Fruit fly (Drosophila melanogaster) whole organism, embryonic: ENCODE measurements around the gene Mgat3.
A peak's percentile ranks its signal among the peaks of the same experiment; 100 is the strongest.

Experiments
- Abd-B ChIP-seq: fragments of 200-800 bp; sonication (Bioruptor generic); optimal IDR thresholded peaks from 2 replicates; lab custom pipeline; 2018; ENCODE audit warnings: missing biosample characterization, mild to moderate bottlenecking, missing genetic modification characterization, moderate library complexity
- Antp ChIP-seq: fragments of 200-800 bp; sonication (Bioruptor generic); optimal IDR thresholded peaks from 3 replicates; lab custom pipeline; 2016; ENCODE audit warnings: missing biosample characterization, missing genetic modification characterization
- CG10267 ChIP-seq: fragments of 200-800 bp; sonication (Bioruptor generic); optimal IDR thresholded peaks from 2 replicates; lab custom pipeline; 2018; ENCODE audit warnings: missing biosample characterization, mild to moderate bottlenecking, missing genetic modification characterization, moderate library complexity
- CG10543 ChIP-seq: fragments of 200-800 bp; sonication (Bioruptor generic); optimal IDR thresholded peaks from 3 replicates; lab custom pipeline; 2017; ENCODE audit warnings: missing biosample characterization, mild to moderate bottlenecking, missing genetic modification characterization, moderate library complexity
- CG11085 ChIP-seq: fragments of 200-800 bp; sonication (Bioruptor generic); IDR thresholded peaks from 2 replicates; pipeline ENCODE4 v1.3.6; 2022; ENCODE audit warnings: missing biosample characterization, missing genetic modification characterization
- CG12219 ChIP-seq: fragments of 200-800 bp; sonication (Bioruptor generic); optimal IDR thresholded peaks from 3 replicates; lab custom pipeline; 2018; ENCODE audit warnings: missing biosample characterization, mild to moderate bottlenecking, missing genetic modification characterization
- CG12391 ChIP-seq: fragments of 200-800 bp; sonication (Bioruptor generic); optimal IDR thresholded peaks from 3 replicates; lab custom pipeline; 2018; ENCODE audit warnings: missing biosample characterization, mild to moderate bottlenecking, missing genetic modification characterization, moderate library complexity
- CG16813 ChIP-seq: fragments of 200-800 bp; sonication (Bioruptor generic); IDR thresholded peaks from 3 replicates; pipeline ENCODE4 v1.3.6; 2022; ENCODE audit warnings: missing biosample characterization, missing genetic modification characterization; ENCODE audit not compliant: partially characterized antibody
- CG16815 ChIP-seq: fragments of 200-800 bp; sonication (Bioruptor generic); optimal IDR thresholded peaks from 3 replicates; lab custom pipeline; 2017; ENCODE audit warnings: missing biosample characterization, mild to moderate bottlenecking, missing genetic modification characterization
- CG17568 ChIP-seq: fragments of 200-800 bp; sonication (Bioruptor generic); optimal IDR thresholded peaks from 2 replicates; lab custom pipeline; 2018; ENCODE audit warnings: missing biosample characterization, mild to moderate bottlenecking, missing genetic modification characterization, moderate library complexity
- CG18476 ChIP-seq: fragments of 200-800 bp; sonication (Bioruptor generic); optimal IDR thresholded peaks from 2 replicates; lab custom pipeline; 2016; ENCODE audit warnings: missing biosample characterization, mild to moderate bottlenecking, missing genetic modification characterization
- CG2199 ChIP-seq: fragments of 200-800 bp; sonication (Bioruptor generic); IDR thresholded peaks from 3 replicates; pipeline ENCODE4 v1.3.6; 2022; ENCODE audit warnings: missing biosample characterization, missing genetic modification characterization
- CG2202 ChIP-seq: fragments of 200-800 bp; sonication (Bioruptor generic); optimal IDR thresholded peaks from 2 replicates; lab custom pipeline; 2018; ENCODE audit warnings: missing biosample characterization, mild to moderate bottlenecking, missing genetic modification characterization
- CG31441 ChIP-seq: fragments of 200-800 bp; sonication (Bioruptor generic); IDR thresholded peaks from 2 replicates; pipeline ENCODE4 v1.3.6; 2022; ENCODE audit warnings: missing biosample characterization, missing genetic modification characterization
- CG3847 ChIP-seq: fragments of 200-800 bp; sonication (Bioruptor generic); IDR thresholded peaks from 2 replicates; pipeline ENCODE4 v1.3.6; 2022; ENCODE audit warnings: missing biosample characterization, missing genetic modification characterization
- CG5180 ChIP-seq: fragments of 200-800 bp; sonication (Bioruptor generic); optimal IDR thresholded peaks from 3 replicates; lab custom pipeline; 2017; ENCODE audit warnings: missing biosample characterization, missing genetic modification characterization, mild to moderate bottlenecking, moderate library complexity, missing genetic modification reagents
- CG7372 ChIP-seq: fragments of 200-800 bp; sonication (Bioruptor generic); IDR thresholded peaks from 2 replicates; pipeline ENCODE4 v1.3.6; 2022; ENCODE audit warnings: missing biosample characterization, missing genetic modification characterization
- CG8478 ChIP-seq: fragments of >200 bp; optimal IDR thresholded peaks from 2 replicates; lab custom pipeline; 2018
- CG8765 ChIP-seq: fragments of 200-800 bp; sonication (Bioruptor generic); IDR thresholded peaks from 2 replicates; pipeline ENCODE4 v1.3.6; 2022; ENCODE audit warnings: missing biosample characterization, missing genetic modification characterization
- CG9817 ChIP-seq: fragments of 200-800 bp; sonication (Bioruptor generic); optimal IDR thresholded peaks from 2 replicates; lab custom pipeline; 2018; ENCODE audit warnings: missing biosample characterization, mild to moderate bottlenecking, missing genetic modification characterization, moderate library complexity
- CoRest ChIP-seq: fragments of 200-800 bp; sonication (Bioruptor generic); optimal IDR thresholded peaks from 3 replicates; lab custom pipeline; 2018; ENCODE audit warnings: missing biosample characterization, mild to moderate bottlenecking, missing genetic modification characterization, moderate library complexity
- D19A ChIP-seq: fragments of 200-800 bp; optimal IDR thresholded peaks from 3 replicates; lab custom pipeline; 2019; ENCODE audit warnings: missing biosample characterization, mild to moderate bottlenecking, missing genetic modification characterization, moderate library complexity
- Hr3 ChIP-seq: fragments of 200-800 bp; sonication (Bioruptor generic); optimal IDR thresholded peaks from 3 replicates; lab custom pipeline; 2016; ENCODE audit warnings: missing biosample characterization, missing genetic modification characterization
- Jarid2 ChIP-seq: fragments of 200-800 bp; sonication (Bioruptor generic); optimal IDR thresholded peaks from 3 replicates; lab custom pipeline; 2017; ENCODE audit warnings: mild to moderate bottlenecking, missing biosample characterization, missing genetic modification reagents, missing genetic modification characterization
- Lim3 ChIP-seq: fragments of 200-800 bp; sonication (Bioruptor generic); IDR thresholded peaks from 2 replicates; pipeline ENCODE4 v1.3.6; 2022; ENCODE audit warnings: missing biosample characterization, missing genetic modification characterization
- MBD-R2 ChIP-seq: fragments of 200-800 bp; sonication (Bioruptor generic); IDR thresholded peaks from 2 replicates; pipeline ENCODE4 v1.3.6; 2022; ENCODE audit warnings: missing biosample characterization, missing genetic modification characterization
- MTF-1 ChIP-seq: fragments of 200-800 bp; sonication (Bioruptor generic); optimal IDR thresholded peaks from 2 replicates; lab custom pipeline; 2018; ENCODE audit warnings: missing biosample characterization, mild to moderate bottlenecking, missing genetic modification characterization, borderline replicate concordance
- Meics ChIP-seq: fragments of 200-800 bp; sonication (Bioruptor generic); optimal IDR thresholded peaks from 2 replicates; lab custom pipeline; 2017; ENCODE audit warnings: missing biosample characterization, mild to moderate bottlenecking, missing genetic modification characterization
- NFAT ChIP-seq: fragments of 200-800 bp; sonication (Bioruptor generic); IDR thresholded peaks from 2 replicates; pipeline ENCODE4 v1.3.6; 2022; ENCODE audit warnings: missing biosample characterization, missing genetic modification characterization
- Oli ChIP-seq: fragments of 200-800 bp; sonication (Bioruptor generic); optimal IDR thresholded peaks from 2 replicates; lab custom pipeline; 2018; ENCODE audit warnings: missing biosample characterization, mild to moderate bottlenecking, missing genetic modification characterization, moderate library complexity
- Sox102F ChIP-seq: fragments of 200-800 bp; sonication (Bioruptor generic); optimal IDR thresholded peaks from 2 replicates; lab custom pipeline; 2018; ENCODE audit warnings: missing biosample characterization, mild to moderate bottlenecking, missing genetic modification characterization, moderate library complexity
- Tbp ChIP-seq: fragments of >200 bp; optimal IDR thresholded peaks from 2 replicates; lab custom pipeline; 2018; ENCODE audit warnings: missing biosample characterization, missing genetic modification characterization
- ab ChIP-seq: fragments of 200-800 bp; sonication (Bioruptor generic); optimal IDR thresholded peaks from 2 replicates; lab custom pipeline; 2016; ENCODE audit warnings: missing biosample characterization, missing genetic modification characterization
- bowl ChIP-seq: fragments of 200-800 bp; sonication (Bioruptor generic); IDR thresholded peaks from 2 replicates; pipeline ENCODE4 v1.3.6; 2022; ENCODE audit warnings: missing biosample characterization, missing genetic modification characterization
- crol ChIP-seq: fragments of 200-800 bp; sonication (Bioruptor generic); IDR thresholded peaks from 2 replicates; pipeline ENCODE4 v1.3.6; 2022; ENCODE audit warnings: missing biosample characterization, missing genetic modification characterization
- dysf ChIP-seq: fragments of 200-800 bp; sonication (Bioruptor generic); IDR thresholded peaks from 3 replicates; pipeline ENCODE4 v1.3.6; 2022; ENCODE audit warnings: missing biosample characterization, missing genetic modification characterization
- ewg ChIP-seq: fragments of 200-800 bp; sonication (Bioruptor generic); optimal IDR thresholded peaks from 3 replicates; lab custom pipeline; 2017; ENCODE audit warnings: mild to moderate bottlenecking, missing biosample characterization, missing genetic modification reagents, missing genetic modification characterization
- gcm2 ChIP-seq: fragments of 200-800 bp; sonication (Bioruptor generic); optimal IDR thresholded peaks from 2 replicates; lab custom pipeline; 2016; ENCODE audit warnings: missing biosample characterization, missing genetic modification characterization
- gem ChIP-seq: fragments of 200-800 bp; sonication (Bioruptor generic); optimal IDR thresholded peaks from 2 replicates; lab custom pipeline; 2019; ENCODE audit warnings: missing biosample characterization, mild to moderate bottlenecking, missing genetic modification characterization, moderate library complexity
- luna ChIP-seq: fragments of 200-800 bp; sonication (Bioruptor generic); optimal IDR thresholded peaks from 2 replicates; lab custom pipeline; 2016; ENCODE audit warnings: missing biosample characterization, missing genetic modification characterization
- nau ChIP-seq: fragments of 200-800 bp; sonication (Bioruptor generic); optimal IDR thresholded peaks from 3 replicates; lab custom pipeline; 2017; ENCODE audit warnings: missing biosample characterization, mild to moderate bottlenecking, missing genetic modification characterization, missing genetic modification reagents
- pb ChIP-seq: fragments of 200-800 bp; sonication (Bioruptor generic); optimal IDR thresholded peaks from 3 replicates; lab custom pipeline; 2016; ENCODE audit warnings: missing biosample characterization, missing genetic modification characterization
- row ChIP-seq: fragments of 200-800 bp; sonication (Bioruptor generic); IDR thresholded peaks from 3 replicates; pipeline ENCODE4 v1.3.6; 2022; ENCODE audit warnings: missing biosample characterization, missing genetic modification characterization
- sim ChIP-seq: fragments of 200-800 bp; sonication (Bioruptor generic); IDR thresholded peaks from 2 replicates; pipeline ENCODE4 v1.3.6; 2022; ENCODE audit warnings: missing biosample characterization, missing genetic modification characterization
- sqz ChIP-seq: fragments of 200-800 bp; sonication (Bioruptor generic); optimal IDR thresholded peaks from 3 replicates; lab custom pipeline; 2018; ENCODE audit warnings: missing biosample characterization, mild to moderate bottlenecking, missing genetic modification characterization
- sr ChIP-seq: fragments of 200-800 bp; sonication (Bioruptor generic); IDR thresholded peaks from 3 replicates; pipeline ENCODE4 v1.3.6; 2022; ENCODE audit warnings: missing biosample characterization, missing genetic modification characterization
- trh ChIP-seq: fragments of 200-800 bp; sonication (Bioruptor generic); optimal IDR thresholded peaks from 2 replicates; lab custom pipeline; 2016; ENCODE audit warnings: missing biosample characterization, missing genetic modification characterization
- unc-4 ChIP-seq: fragments of 200-800 bp; sonication (Bioruptor generic); IDR thresholded peaks from 2 replicates; pipeline ENCODE4 v1.3.6; 2022; ENCODE audit warnings: missing biosample characterization, missing genetic modification characterization; ENCODE audit not compliant: partially characterized antibody
- wor ChIP-seq: fragments of 200-800 bp; sonication (Bioruptor generic); IDR thresholded peaks from 2 replicates; pipeline ENCODE4 v1.3.6; 2022; ENCODE audit warnings: missing biosample characterization, missing genetic modification characterization

The Mgat3 gene

DNA sequence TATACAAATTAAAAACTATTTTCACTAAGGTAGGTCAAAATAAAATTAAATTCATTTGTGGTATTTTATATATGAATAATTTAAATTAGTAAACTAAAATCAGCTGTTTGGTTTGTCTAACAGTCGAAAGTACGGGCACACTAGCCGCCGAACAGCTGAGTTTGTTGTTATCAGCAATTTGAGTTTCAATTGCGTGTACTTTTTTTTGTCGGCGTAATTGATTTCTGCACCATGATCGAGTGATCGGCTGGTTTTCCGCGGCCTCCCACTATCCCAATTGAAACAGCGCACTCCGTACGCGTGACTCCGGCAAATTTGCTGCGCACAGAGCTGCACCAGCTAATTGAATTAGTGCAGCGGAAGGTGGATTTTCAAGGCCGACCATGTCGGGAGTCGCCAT is 3.3 kb downstream of the Mgat3 start, which contains the start of gene Alg7 (continued):
- TF ChIP-seq CG10267 (tag; lab: Kevin White, UChicago) (peak; percentile 50), unc-4 (0 out of 2 replicates have a peak, but pooled peaks have one; percentile 15), MBD-R2 (GFP tag; lab: Robert Waterston, UW) (peak; percentile 82)

DNA sequence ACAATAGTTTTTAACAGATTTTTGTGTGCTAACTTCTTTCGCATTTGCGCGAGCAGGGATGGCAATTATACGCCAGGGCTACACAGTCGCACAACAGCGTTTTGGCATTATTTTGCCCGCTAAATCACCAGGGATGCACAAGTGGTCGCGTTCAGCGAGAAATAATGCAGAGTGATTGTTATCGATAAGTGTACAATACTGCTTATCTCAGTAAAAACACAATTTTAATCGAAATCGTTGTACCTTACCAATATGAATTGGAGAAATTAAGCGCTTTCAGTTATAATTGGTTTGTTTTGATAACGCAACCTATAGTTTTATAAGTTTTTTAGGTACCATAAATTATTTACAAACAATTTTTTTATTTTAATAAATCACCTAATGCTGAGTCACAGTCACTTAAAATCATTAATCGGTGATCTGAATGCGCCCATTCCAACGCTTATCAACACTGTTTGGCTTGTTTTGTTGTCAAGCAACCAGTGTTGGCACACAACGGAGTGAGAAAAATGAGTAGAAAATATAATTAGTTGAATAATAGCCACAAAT is 5.6 kb downstream of the Mgat3 start, which contains the start of the genes Sfmbt and CG5439:
TSS of gene Sfmbt (minus strand) at position 85 of the 549 bp plus-strand sequence.
TSS of gene CG5439 (plus strand) at position 450 of the 549 bp plus-strand sequence.
- TF ChIP-seq crol (GFP tag; lab: Robert Waterston, UW) (no peak), CG17568 (no peak), trh (GFP tag; lab: Kevin White, UChicago) (peak; percentile 64), Meics (GFP tag; lab: Kevin White, UChicago) (peak; percentile 69), CG10543 (GFP tag; lab: Kevin White, UChicago) (no peak), Jarid2 (GFP tag; lab: Kevin White, UChicago) (no peak), CG7372 (GFP tag; lab: Robert Waterston, UW) (peak; percentile 46; the same call in 1 of the 2 replicates), sim (GFP tag; lab: Robert Waterston, UW) (no peak), Tbp (GFP tag; lab: Kevin White, UChicago) (no peak), CG5180 (GFP tag; lab: Kevin White, UChicago) (no peak), CG12219 (GFP tag; lab: Kevin White, UChicago) (no peak), pb (GFP tag; lab: Kevin White, UChicago) (peak; percentile 60), CG3847 (GFP tag; lab: Robert Waterston, UW) (peak; percentile 81), CoRest (tag; lab: Kevin White, UChicago) (peak; percentile 70), NFAT (peak; percentile 73), sqz (no peak), Antp (GFP tag; lab: Kevin White, UChicago) (peak; percentile 86), CG8765 (GFP tag; lab: Robert Waterston, UW) (0 out of 2 replicates have a peak, but pooled peaks have one; percentile 33), gcm2 (GFP tag; lab: Kevin White, UChicago) (no peak), Lim3 (GFP tag; lab: Robert Waterston, UW) (no peak), bowl (GFP tag; lab: Robert Waterston, UW) (no peak), Hr3 (GFP tag; lab: Kevin White, UChicago) (peak; percentile 89), CG2202 (tag; lab: Kevin White, UChicago) (peak; percentile 23), CG11085 (GFP tag; lab: Robert Waterston, UW) (peak; percentile 72), Sox102F (GFP tag; lab: Kevin White, UChicago) (no peak), ewg (GFP tag; lab: Kevin White, UChicago) (peak; percentile 90), dysf (GFP tag; lab: Robert Waterston, UW) (peak; percentile 74), row (GFP tag; lab: Robert Waterston, UW) (peak; percentile 94), CG2199 (no peak), CG8478 (no peak), CG18476 (peak; percentile 76), gem (tag; lab: Kevin White, UChicago) (no peak), D19A (no peak), sr (GFP tag; lab: Robert Waterston, UW) (no peak), luna (GFP tag; lab: Kevin White, UChicago) (peak; percentile 60), MTF-1 (GFP tag; lab: Kevin White, UChicago) (no peak), ab (peak; percentile 54), CG12391 (tag; lab: Kevin White, UChicago) (peak; percentile 84), Oli (tag; lab: Kevin White, UChicago) (no peak), CG9817 (peak; percentile 80), CG16813 (GFP tag; lab: Robert Waterston, UW) (peak; percentile 53; the same call in 2 of the 3 replicates), wor (GFP tag; lab: Robert Waterston, UW) (0 out of 2 replicates have a peak, but pooled peaks have one; percentile 28), nau (GFP tag; lab: Kevin White, UChicago) (no peak), Abd-B (GFP tag; lab: Kevin White, UChicago) (no peak), CG16815 (GFP tag; lab: Kevin White, UChicago) (peak; percentile 69), CG31441 (peak; percentile 100)
